Worm (Caenorhabditis elegans) whole organism, L1 larva: ENCODE measurements around the gene vps-36.

Experiments
- C34B4.2 ChIP-seq: sonication (generic microtip); optimal IDR thresholded peaks from 2 replicates; lab custom pipeline; 2017; ENCODE audit warnings: mild to moderate bottlenecking, missing genetic modification characterization, missing compliant biosample characterization
- F16B12.6 ChIP-seq: fragments of 150-350 bp; optimal IDR thresholded peaks from 2 replicates; lab custom pipeline; 2014; ENCODE audit warnings: missing biosample characterization, missing genetic modification characterization
- Y116A8C.19 ChIP-seq: sonication (generic microtip); optimal IDR thresholded peaks from 2 replicates; lab custom pipeline; 2016; ENCODE audit warnings: missing compliant biosample characterization, missing genetic modification characterization, borderline replicate concordance
- aha-1 ChIP-seq: fragments of 150-350 bp; optimal IDR thresholded peaks from 2 replicates; lab custom pipeline; 2014; ENCODE audit warnings: missing biosample characterization, missing genetic modification characterization
- aly-2 ChIP-seq: fragments of 150-350 bp; optimal IDR thresholded peaks from 2 replicates; lab custom pipeline; 2014; ENCODE audit warnings: missing biosample characterization, missing genetic modification characterization
- ama-1 ChIP-seq: fragments of 150-350 bp; optimal IDR thresholded peaks from 2 replicates; lab custom pipeline; 2014
- ceh-63 ChIP-seq: fragments of 200-800 bp; sonication (Bioruptor generic); optimal IDR thresholded peaks from 2 replicates; lab custom pipeline; 2018; ENCODE audit warnings: mild to moderate bottlenecking, missing genetic modification characterization, missing compliant biosample characterization
- ceh-88 ChIP-seq: fragments of 200-800 bp; sonication (Bioruptor generic); IDR thresholded peaks from 2 replicates; pipeline ENCODE4 v1.3.6; 2022; ENCODE audit warnings: missing genetic modification characterization, missing compliant biosample characterization
- ces-1 ChIP-seq: fragments of 150-350 bp; optimal IDR thresholded peaks from 2 replicates; lab custom pipeline; 2014; ENCODE audit warnings: missing biosample characterization, missing genetic modification reagents, missing genetic modification characterization
- efl-1 ChIP-seq, 4 experiments: fragments of 150-350 bp; optimal IDR thresholded peaks in 3 of 4; peaks in 1 of 4; 1 replicate in 1 of 4; 2 replicates in 3 of 4; lab custom pipeline; 2014; ENCODE audit warnings: missing biosample characterization in 2 of 4, missing genetic modification characterization in 2 of 4, missing genetic modification reagents in 2 of 4
- elt-3 ChIP-seq, 6 experiments: fragments of 150-350 bp in 1 of 6; sonication (generic microtip); optimal IDR thresholded peaks; 2 replicates each; lab custom pipeline; 2017 to 2018; ENCODE audit warnings: missing biosample characterization in 6 of 6, missing genetic modification characterization in 6 of 6, inconsistent platforms in 1 of 6
- fkh-8 ChIP-seq: sonication (generic microtip); optimal IDR thresholded peaks from 2 replicates; lab custom pipeline; 2016; ENCODE audit warnings: mild to moderate bottlenecking, missing genetic modification characterization, missing compliant biosample characterization
- grh-1 ChIP-seq: fragments of 200-800 bp; sonication (Bioruptor generic); IDR thresholded peaks from 2 replicates; pipeline ENCODE4 v1.3.6; 2022; ENCODE audit warnings: missing genetic modification reagents, missing genetic modification characterization, missing compliant biosample characterization
- hlh-17 ChIP-seq: fragments of 200-800 bp; sonication (Bioruptor generic); optimal IDR thresholded peaks from 2 replicates; lab custom pipeline; 2018; ENCODE audit warnings: missing genetic modification characterization, mild to moderate bottlenecking, missing compliant biosample characterization, moderate library complexity, borderline replicate concordance
- hlh-4 ChIP-seq: sonication (generic microtip); optimal IDR thresholded peaks from 2 replicates; lab custom pipeline; 2016; ENCODE audit warnings: mild to moderate bottlenecking, missing genetic modification characterization, missing compliant biosample characterization
- lin-14 ChIP-seq: fragments of 200-800 bp; sonication (Bioruptor generic); optimal IDR thresholded peaks from 2 replicates; lab custom pipeline; 2018; ENCODE audit warnings: mild to moderate bottlenecking, missing genetic modification characterization, moderate library complexity, missing compliant biosample characterization
- lin-15B ChIP-seq: fragments of 150-350 bp; sonication (generic microtip); optimal IDR thresholded peaks from 3 replicates; lab custom pipeline; 2014; ENCODE audit warnings: missing biosample characterization, missing genetic modification characterization
- lin-39 ChIP-seq: fragments of 150-350 bp; optimal IDR thresholded peaks from 2 replicates; lab custom pipeline; 2014; ENCODE audit warnings: missing biosample characterization, missing genetic modification reagents, missing genetic modification characterization
- mdl-1 ChIP-seq, 2 experiments: fragments of 150-350 bp; optimal IDR thresholded peaks; 2 replicates each; lab custom pipeline; 2014 to 2017; ENCODE audit warnings: missing biosample characterization in 2 of 2, missing genetic modification characterization in 2 of 2, inconsistent platforms in 1 of 2
- mep-1 ChIP-seq: fragments of 150-350 bp; optimal IDR thresholded peaks from 2 replicates; lab custom pipeline; 2014; ENCODE audit warnings: missing biosample characterization, missing genetic modification characterization
- nhr-12 ChIP-seq: sonication (generic microtip); optimal IDR thresholded peaks from 2 replicates; lab custom pipeline; 2017; ENCODE audit warnings: missing biosample characterization, missing genetic modification characterization
- nhr-20 ChIP-seq: sonication (generic microtip); optimal IDR thresholded peaks from 2 replicates; lab custom pipeline; 2016; ENCODE audit warnings: mild to moderate bottlenecking, missing genetic modification characterization, missing compliant biosample characterization
- nhr-28 ChIP-seq: fragments of 150-350 bp; optimal IDR thresholded peaks from 2 replicates; lab custom pipeline; 2014; ENCODE audit warnings: missing biosample characterization, missing genetic modification characterization
- nhr-47 ChIP-seq: sonication (generic microtip); optimal IDR thresholded peaks from 2 replicates; lab custom pipeline; 2016; ENCODE audit warnings: mild to moderate bottlenecking, missing genetic modification characterization, moderate library complexity, missing compliant biosample characterization
- nhr-71 ChIP-seq: sonication (generic microtip); optimal IDR thresholded peaks from 2 replicates; lab custom pipeline; 2016; ENCODE audit warnings: mild to moderate bottlenecking, missing genetic modification characterization, moderate library complexity, missing compliant biosample characterization
- nhr-77 ChIP-seq: fragments of 150-350 bp; optimal IDR thresholded peaks from 2 replicates; lab custom pipeline; 2014; ENCODE audit warnings: missing biosample characterization, missing genetic modification characterization
- nhr-84 ChIP-seq: sonication (generic microtip); optimal IDR thresholded peaks from 2 replicates; lab custom pipeline; 2017; ENCODE audit warnings: missing biosample characterization, missing genetic modification characterization
- nhr-85 ChIP-seq: sonication (generic microtip); peaks from one replicate; lab custom pipeline; 2016; ENCODE audit warnings: missing genetic modification characterization, inconsistent platforms, missing compliant biosample characterization
- pax-3 ChIP-seq: fragments of 200-800 bp; sonication (Bioruptor generic); optimal IDR thresholded peaks from 2 replicates; lab custom pipeline; 2018; ENCODE audit warnings: mild to moderate bottlenecking, missing genetic modification characterization, moderate library complexity, missing compliant biosample characterization
- pqm-1 ChIP-seq: sonication (generic microtip); optimal IDR thresholded peaks from 3 replicates; lab custom pipeline; 2017; ENCODE audit warnings: missing biosample characterization, missing genetic modification characterization
- rnt-1 ChIP-seq: sonication (generic microtip); optimal IDR thresholded peaks from 2 replicates; lab custom pipeline; 2016; ENCODE audit warnings: mild to moderate bottlenecking, missing genetic modification characterization, moderate library complexity, missing compliant biosample characterization
- skn-1 ChIP-seq: fragments of 150-350 bp; optimal IDR thresholded peaks from 2 replicates; lab custom pipeline; 2014; ENCODE audit warnings: missing biosample characterization, missing genetic modification characterization
- snpc-4 ChIP-seq: fragments of 150-350 bp; optimal IDR thresholded peaks from 2 replicates; lab custom pipeline; 2014; ENCODE audit warnings: missing biosample characterization, missing genetic modification characterization
- sptf-1 ChIP-seq: fragments of 150-350 bp; optimal IDR thresholded peaks from 2 replicates; lab custom pipeline; 2014; ENCODE audit warnings: missing biosample characterization, missing genetic modification characterization
- swsn-7 ChIP-seq: sonication (generic microtip); optimal IDR thresholded peaks from 2 replicates; lab custom pipeline; 2016; ENCODE audit warnings: missing genetic modification characterization, missing compliant biosample characterization
- xbp-1 ChIP-seq: sonication (generic microtip); optimal IDR thresholded peaks from 2 replicates; lab custom pipeline; 2016; ENCODE audit warnings: missing genetic modification characterization, missing compliant biosample characterization
- zip-4 ChIP-seq: fragments of 200-800 bp; sonication (Bioruptor generic); optimal IDR thresholded peaks from 2 replicates; lab custom pipeline; 2018; ENCODE audit warnings: mild to moderate bottlenecking, missing genetic modification characterization, moderate library complexity, missing compliant biosample characterization

The vps-36 gene

ce11 chrV:10929511-10929910 is 31.0 kb downstream of the vps-36 start, which contains the start of gene F58B4.3:
F58B4.3 (plus strand) TSS chrV:10929811.
- TF ChIP-seq ceh-63 (no peak), Y116A8C.19 (no peak), pax-3 (tag; lab: Kevin White, UChicago) (peak; percentile 31), xbp-1 (tag; lab: Kevin White, UChicago) (no peak), pqm-1 (tag; lab: Kevin White, UChicago) (no peak), nhr-77 (no peak), nhr-84 (tag; lab: Kevin White, UChicago) (no peak), hlh-17 (GFP tag; lab: Kevin White, UChicago) (no peak), ces-1 (GFP tag; lab: Kevin White, UChicago) (no peak), lin-14 (GFP tag; lab: Kevin White, UChicago) (no peak), sptf-1 (tag; lab: Kevin White, UChicago) (no peak), nhr-71 (peak; percentile 16), grh-1 (GFP tag; lab: Robert Waterston, UW) (no peak), ama-1 (no peak), aha-1 (tag; lab: Kevin White, UChicago) (no peak), zip-4 (no peak), nhr-12 (no peak), C34B4.2 (tag; lab: Kevin White, UChicago) (no peak), fkh-8 (tag; lab: Kevin White, UChicago) (peak; percentile 64), rnt-1 (tag; lab: Kevin White, UChicago) (no peak), elt-3 (tag; optimal IDR thresholded peaks at IDR 0.05; lab: Kevin White, UChicago) (no peak), F16B12.6 (tag; lab: Kevin White, UChicago) (no peak)

- no peak for TF ChIP-seq swsn-7 (tag; lab: Kevin White, UChicago)
- TF ChIP-seq mep-1 (tag; lab: Kevin White, UChicago), result no peak
- peak; percentile 6 for TF ChIP-seq lin-14 (GFP tag; lab: Kevin White, UChicago)
- peak; percentile 53 for TF ChIP-seq skn-1
- peak; percentile 57 for TF ChIP-seq nhr-71
- no peak for TF ChIP-seq F16B12.6 (tag; lab: Kevin White, UChicago)
- no peak for TF ChIP-seq aly-2 (tag; lab: Kevin White, UChicago)
- peak; percentile 68 for TF ChIP-seq fkh-8 (tag; lab: Kevin White, UChicago)
- TF ChIP-seq efl-1 (optimal IDR thresholded peaks at IDR 0.05; lab: Kevin White, UChicago), result no peak
- peak in 1 of 2 experiments; percentile 15 for TF ChIP-seq efl-1 (GFP tag; optimal IDR thresholded peaks at IDR 0.05 in 1 of 2; lab: Kevin White, UChicago)
- TF ChIP-seq nhr-20 (tag; lab: Kevin White, UChicago), result peak; percentile 22
- no peak for TF ChIP-seq ceh-88 (GFP tag; lab: Robert Waterston, UW)
- TF ChIP-seq nhr-47 (tag; lab: Kevin White, UChicago), result no peak
These were observed 34.8 kb downstream of the vps-36 start for ce11 chrV:10925658-10926057.

ce11 chrV:10924731-10925130 is 35.7 kb downstream of the vps-36 start, which contains the start of gene F58B4.6:
F58B4.6 (plus strand) TSS chrV:10925031.
- TF ChIP-seq fkh-8 (tag; lab: Kevin White, UChicago) (peak; percentile 71), nhr-71 (peak; percentile 12), nhr-47 (tag; lab: Kevin White, UChicago) (peak; percentile 20), mdl-1 (tag; optimal IDR thresholded peaks at IDR 0.05; lab: Kevin White, UChicago) (no peak), snpc-4 (no peak), nhr-28 (tag; lab: Kevin White, UChicago) (no peak), nhr-85 (no peak), lin-15B (tag; lab: Kevin White, UChicago) (no peak), lin-39 (no peak), pax-3 (tag; lab: Kevin White, UChicago) (peak; percentile 17)
- TF ChIP-seq, all 84 proteins: peak for 4

- no peak for TF ChIP-seq C34B4.2 (tag; lab: Kevin White, UChicago)
- no peak for TF ChIP-seq nhr-84 (tag; lab: Kevin White, UChicago)
- no peak for TF ChIP-seq zip-4
- TF ChIP-seq hlh-4, result no peak
- TF ChIP-seq nhr-85, result no peak
- TF ChIP-seq aly-2 (tag; lab: Kevin White, UChicago), result no peak
These were observed 37.2 kb downstream of the vps-36 start, which contains the start of gene F58B4.7 for ce11 chrV:10923229-10923628. F58B4.7 (minus strand) TSS chrV:10923329.
